3 worm cellular contexts compared by ENCODE assay signal in the genomic region with DNA sequence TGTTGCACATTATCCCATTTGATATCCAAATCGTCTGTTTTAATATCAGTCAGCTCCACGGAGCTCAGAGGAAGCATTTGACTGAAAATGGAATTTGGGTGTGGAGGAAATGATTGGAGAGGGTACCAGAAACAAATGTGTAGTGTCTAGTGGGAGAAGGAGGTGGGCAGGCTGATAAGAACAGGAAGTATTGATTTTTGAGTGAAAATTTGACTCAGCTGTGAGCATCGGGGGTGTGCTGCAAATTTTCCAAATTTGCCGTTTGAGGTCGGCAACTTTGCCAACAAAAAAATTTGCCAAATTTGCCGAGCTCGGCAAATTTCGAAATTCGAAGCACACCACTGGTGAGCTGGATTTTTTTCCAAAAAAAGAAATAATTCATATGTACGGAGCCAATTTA.
TF ChIP-seq lines count a peak whose summit lies in the region.

A gene (minus strand): TSS at position 101 of the 400 bp plus-strand sequence.

TF ChIP-seq in whole organism, L2 larva, 48 proteins besides CTCF, POLR2A, EP300 and RAD21:
- TF ChIP-seq lin-39 (tag; optimal IDR thresholded peaks at IDR 0.05; lab: Kevin White, UChicago) (no peak), fos-1 (tag; optimal IDR thresholded peaks at IDR 0.05; lab: Kevin White, UChicago) (peak; percentile 26), alr-1 (tag; optimal IDR thresholded peaks at IDR 0.05; lab: Kevin White, UChicago) (no peak), nhr-6 (tag; optimal IDR thresholded peaks at IDR 0.05; lab: Kevin White, UChicago) (no peak), ztf-4 (tag; optimal IDR thresholded peaks at IDR 0.05; lab: Kevin White, UChicago) (no peak), nhr-23 (tag; optimal IDR thresholded peaks at IDR 0.05; lab: Kevin White, UChicago) (no peak)

TF ChIP-seq in whole organism, L3 larva, 47 proteins besides CTCF, POLR2A, EP300 and RAD21:
- peak; percentile 32 for TF ChIP-seq elt-2 (tag; optimal IDR thresholded peaks at IDR 0.05; lab: Kevin White, UChicago)
- no peak for TF ChIP-seq fkh-10 (GFP tag; optimal IDR thresholded peaks at IDR 0.05; lab: Kevin White, UChicago)
- TF ChIP-seq fkh-2 (tag; optimal IDR thresholded peaks at IDR 0.05; lab: Kevin White, UChicago) = no peak
- no peak for TF ChIP-seq ceh-16 (tag; optimal IDR thresholded peaks at IDR 0.05; lab: Kevin White, UChicago)
- no peak for TF ChIP-seq lsy-12 (tag; optimal IDR thresholded peaks at IDR 0.05; lab: Kevin White, UChicago)

TF ChIP-seq in whole organism, L4 larva, 104 proteins besides CTCF, POLR2A, EP300 and RAD21:
- TF ChIP-seq aha-1 (tag; lab: Kevin White, UChicago) (peak; percentile 33), saeg-2 (GFP tag; IDR thresholded peaks at IDR 0.05; lab: Robert Waterston, UW) (no peak), Y48G9A.11 (GFP tag; IDR thresholded peaks at IDR 0.05; lab: Robert Waterston, UW) (no peak), mdl-1 (tag; optimal IDR thresholded peaks at IDR 0.05; lab: Kevin White, UChicago) (no peak), nhr-28 (tag; optimal IDR thresholded peaks at IDR 0.05; lab: Kevin White, UChicago) (peak; percentile 52)
